Worm (Caenorhabditis elegans): ENCODE results near the gene col-106.

DNA sequence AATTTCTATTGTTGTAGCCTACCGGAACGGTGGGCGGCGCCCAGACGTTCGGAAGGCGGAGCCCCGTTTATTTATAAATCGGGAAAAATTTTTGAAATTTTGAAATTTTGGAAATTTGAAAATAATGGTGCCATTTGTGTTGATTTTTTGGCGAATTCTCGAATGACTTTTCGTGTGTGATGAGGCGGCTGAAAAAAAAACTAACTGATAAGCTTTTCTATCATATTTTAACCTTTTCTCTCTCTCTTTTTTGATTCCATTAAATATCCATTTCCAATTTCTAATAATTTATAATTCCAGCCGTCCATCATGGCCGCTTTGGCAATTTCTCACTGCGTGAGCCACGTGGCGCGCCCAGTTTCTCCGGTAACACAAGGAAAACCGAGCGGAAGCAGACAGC, 3.8 kb downstream of the col-106 start, which contains the start of gene nadk-1:
- TF ChIP-seq nhr-76 (tag; optimal IDR thresholded peaks at IDR 0.05) (no peak), fkh-10 (GFP tag; optimal IDR thresholded peaks at IDR 0.05) (no peak), nhr-237 (tag; optimal IDR thresholded peaks at IDR 0.05) (no peak), lsy-2 (tag; optimal IDR thresholded peaks at IDR 0.05) (no peak), zag-1 (tag; optimal IDR thresholded peaks at IDR 0.05) (no peak), zfp-2 (tag; optimal IDR thresholded peaks at IDR 0.05) (no peak), nhr-11 (tag; optimal IDR thresholded peaks at IDR 0.05) (no peak), dmd-6 (GFP tag; IDR thresholded peaks at IDR 0.05) (no peak)

Data from whole organism, L4 larva.